Fruit fly (Drosophila melanogaster) whole organism, embryonic: ENCODE measurements around the gene CG13096.

Experiments
- Antp ChIP-seq: fragments of 200-800 bp; sonication (Bioruptor generic); optimal IDR thresholded peaks from 3 replicates; lab custom pipeline; 2016; ENCODE audit warnings: missing biosample characterization, missing genetic modification characterization
- Atf6 ChIP-seq: fragments of 200-800 bp; sonication (Bioruptor generic); IDR thresholded peaks from 2 replicates; pipeline ENCODE4 v1.3.6; 2022; ENCODE audit warnings: missing biosample characterization, missing genetic modification characterization
- Bteb2 ChIP-seq: fragments of 200-800 bp; sonication (Bioruptor generic); optimal IDR thresholded peaks from 2 replicates; lab custom pipeline; 2016; ENCODE audit warnings: missing biosample characterization, missing genetic modification characterization
- CG10462 ChIP-seq: fragments of 200-800 bp; sonication (Bioruptor generic); optimal IDR thresholded peaks from 2 replicates; lab custom pipeline; 2016; ENCODE audit warnings: missing biosample characterization, missing genetic modification characterization
- CG10654 ChIP-seq: fragments of 200-800 bp; sonication (Bioruptor generic); optimal IDR thresholded peaks from 2 replicates; lab custom pipeline; 2016; ENCODE audit warnings: missing biosample characterization, missing genetic modification characterization
- CG11398 ChIP-seq: fragments of 200-800 bp; sonication (Bioruptor generic); optimal IDR thresholded peaks from 2 replicates; lab custom pipeline; 2016; ENCODE audit warnings: missing biosample characterization, missing genetic modification characterization
- CG12236 ChIP-seq: fragments of 200-800 bp; sonication (Bioruptor generic); optimal IDR thresholded peaks from 2 replicates; lab custom pipeline; 2016; ENCODE audit warnings: missing biosample characterization, missing genetic modification characterization
- CG12942 ChIP-seq: fragments of 200-800 bp; sonication (Bioruptor generic); optimal IDR thresholded peaks from 3 replicates; lab custom pipeline; 2016; ENCODE audit warnings: missing biosample characterization, missing genetic modification characterization
- CG13424 ChIP-seq: fragments of 200-800 bp; sonication (Bioruptor generic); optimal IDR thresholded peaks from 2 replicates; lab custom pipeline; 2019; ENCODE audit warnings: missing biosample characterization, mild to moderate bottlenecking, missing genetic modification characterization, moderate library complexity
- CG14710 ChIP-seq: fragments of 200-800 bp; sonication (Bioruptor generic); optimal IDR thresholded peaks from 3 replicates; lab custom pipeline; 2019; ENCODE audit warnings: missing biosample characterization, mild to moderate bottlenecking, missing genetic modification characterization, moderate library complexity
- CG15269 ChIP-seq: fragments of 200-800 bp; sonication (Bioruptor generic); optimal IDR thresholded peaks from 2 replicates; lab custom pipeline; 2018; ENCODE audit warnings: missing biosample characterization, mild to moderate bottlenecking, missing genetic modification characterization, moderate library complexity
- CG15601 ChIP-seq: fragments of 200-800 bp; sonication (Bioruptor generic); optimal IDR thresholded peaks from 3 replicates; lab custom pipeline; 2019; ENCODE audit warnings: missing biosample characterization, mild to moderate bottlenecking, missing genetic modification characterization, moderate library complexity
- CG17186 ChIP-seq: fragments of 200-800 bp; sonication (Bioruptor generic); optimal IDR thresholded peaks from 3 replicates; lab custom pipeline; 2017; ENCODE audit warnings: missing biosample characterization, missing genetic modification reagents, missing genetic modification characterization
- CG2678 ChIP-seq: fragments of 200-800 bp; sonication (Bioruptor generic); optimal IDR thresholded peaks from 3 replicates; lab custom pipeline; 2019; ENCODE audit warnings: missing biosample characterization, mild to moderate bottlenecking, missing genetic modification characterization, moderate library complexity
- CG32772 ChIP-seq: fragments of 200-800 bp; sonication (Bioruptor generic); IDR thresholded peaks from 2 replicates; pipeline ENCODE4 v1.3.6; 2022; ENCODE audit warnings: missing biosample characterization, missing genetic modification characterization
- CG3838 ChIP-seq: fragments of 200-800 bp; sonication (Bioruptor generic); optimal IDR thresholded peaks from 3 replicates; lab custom pipeline; 2016; ENCODE audit warnings: missing biosample characterization, missing genetic modification characterization
- CG3995 ChIP-seq: fragments of 200-800 bp; sonication (Bioruptor generic); optimal IDR thresholded peaks from 3 replicates; lab custom pipeline; 2016; ENCODE audit warnings: missing biosample characterization, missing genetic modification characterization
- CG6683 ChIP-seq: fragments of 200-800 bp; sonication (Bioruptor generic); optimal IDR thresholded peaks from 2 replicates; lab custom pipeline; 2017; ENCODE audit warnings: missing biosample characterization, mild to moderate bottlenecking, missing genetic modification characterization, missing genetic modification reagents
- CG7556 ChIP-seq: fragments of 200-800 bp; sonication (Bioruptor generic); optimal IDR thresholded peaks from 2 replicates; lab custom pipeline; 2017; ENCODE audit warnings: missing biosample characterization, mild to moderate bottlenecking, missing genetic modification characterization
- CG7839 ChIP-seq: fragments of 200-800 bp; sonication (Bioruptor generic); optimal IDR thresholded peaks from 3 replicates; lab custom pipeline; 2018; ENCODE audit warnings: missing biosample characterization, mild to moderate bottlenecking, missing genetic modification characterization, moderate library complexity
- Ets97D ChIP-seq: fragments of 200-800 bp; sonication (Bioruptor generic); optimal IDR thresholded peaks from 3 replicates; lab custom pipeline; 2016; ENCODE audit warnings: missing biosample characterization, missing genetic modification characterization
- Hsf ChIP-seq: fragments of 200-800 bp; sonication (Bioruptor generic); optimal IDR thresholded peaks from 3 replicates; lab custom pipeline; 2016; ENCODE audit warnings: missing biosample characterization, missing genetic modification characterization
- Kr ChIP-seq: fragments of 200-800 bp; sonication (Bioruptor generic); optimal IDR thresholded peaks from 2 replicates; lab custom pipeline; 2017; ENCODE audit warnings: missing biosample characterization, mild to moderate bottlenecking, missing genetic modification characterization
- Med ChIP-seq: fragments of 200-800 bp; sonication (Bioruptor generic); peaks from one replicate; lab custom pipeline; 2016; ENCODE audit warnings: missing biosample characterization, missing genetic modification characterization, mild to moderate bottlenecking, inconsistent platforms, moderate library complexity
- NC2α ChIP-seq: fragments of 200-800 bp; sonication (Bioruptor generic); optimal IDR thresholded peaks from 2 replicates; lab custom pipeline; 2016; ENCODE audit warnings: missing biosample characterization, missing genetic modification characterization
- NC2β ChIP-seq: fragments of 200-800 bp; sonication (Bioruptor generic); optimal IDR thresholded peaks from 2 replicates; lab custom pipeline; 2016; ENCODE audit warnings: missing biosample characterization, missing genetic modification characterization
- Rfx ChIP-seq: fragments of 200-800 bp; sonication (Bioruptor generic); IDR thresholded peaks from 2 replicates; pipeline ENCODE4 v1.3.6; 2022; ENCODE audit warnings: missing biosample characterization, missing genetic modification characterization
- TFAM ChIP-seq: fragments of 200-800 bp; sonication (Bioruptor generic); optimal IDR thresholded peaks from 2 replicates; lab custom pipeline; 2017; ENCODE audit warnings: missing biosample characterization, missing genetic modification characterization, inconsistent platforms
- Tbp ChIP-seq: fragments of >200 bp; optimal IDR thresholded peaks from 2 replicates; lab custom pipeline; 2018; ENCODE audit warnings: missing biosample characterization, missing genetic modification characterization
- YL-1 ChIP-seq: fragments of 200-800 bp; sonication (Bioruptor generic); optimal IDR thresholded peaks from 3 replicates; lab custom pipeline; 2017; ENCODE audit warnings: missing biosample characterization, mild to moderate bottlenecking, missing genetic modification characterization
- cg ChIP-seq: fragments of 200-800 bp; sonication (Bioruptor generic); optimal IDR thresholded peaks from 3 replicates; lab custom pipeline; 2019; ENCODE audit warnings: missing biosample characterization, mild to moderate bottlenecking, missing genetic modification characterization, moderate library complexity
- dysf ChIP-seq: fragments of 200-800 bp; sonication (Bioruptor generic); IDR thresholded peaks from 3 replicates; pipeline ENCODE4 v1.3.6; 2022; ENCODE audit warnings: missing biosample characterization, missing genetic modification characterization
- esg ChIP-seq: fragments of 200-800 bp; sonication (Bioruptor generic); conservative IDR thresholded peaks from 2 replicates; pipeline ENCODE4 v1.3.6; 2022; ENCODE audit warnings: missing biosample characterization, missing genetic modification characterization
- fru ChIP-seq: fragments of >200 bp; optimal IDR thresholded peaks from 2 replicates; lab custom pipeline; 2017
- gem ChIP-seq: fragments of 200-800 bp; sonication (Bioruptor generic); optimal IDR thresholded peaks from 2 replicates; lab custom pipeline; 2019; ENCODE audit warnings: missing biosample characterization, mild to moderate bottlenecking, missing genetic modification characterization, moderate library complexity
- hbn ChIP-seq: fragments of 200-800 bp; sonication (Bioruptor generic); IDR thresholded peaks from 2 replicates; pipeline ENCODE4 v1.3.6; 2022; ENCODE audit warnings: missing biosample characterization, missing genetic modification characterization; ENCODE audit not compliant: partially characterized antibody
- inv ChIP-seq: fragments of 200-800 bp; sonication (Bioruptor generic); IDR thresholded peaks from 2 replicates; pipeline ENCODE4 v1.3.6; 2022; ENCODE audit warnings: missing biosample characterization, missing genetic modification characterization; ENCODE audit not compliant: partially characterized antibody
- kah ChIP-seq: fragments of 200-800 bp; sonication (Bioruptor generic); optimal IDR thresholded peaks from 2 replicates; lab custom pipeline; 2018; ENCODE audit warnings: missing biosample characterization, mild to moderate bottlenecking, missing genetic modification characterization
- ken ChIP-seq: fragments of 200-800 bp; sonication (Bioruptor generic); IDR thresholded peaks from 3 replicates; pipeline ENCODE4 v1.3.6; 2022; ENCODE audit warnings: missing biosample characterization, missing genetic modification characterization
- kni ChIP-seq: fragments of 200-800 bp; sonication (Bioruptor generic); optimal IDR thresholded peaks from 3 replicates; lab custom pipeline; 2017; ENCODE audit warnings: mild to moderate bottlenecking, missing biosample characterization, missing genetic modification reagents, missing genetic modification characterization
- mirr ChIP-seq: fragments of 200-800 bp; sonication (Bioruptor generic); optimal IDR thresholded peaks from 3 replicates; lab custom pipeline; 2018; ENCODE audit warnings: missing biosample characterization, mild to moderate bottlenecking, missing genetic modification characterization
- nerfin-2 ChIP-seq: fragments of 200-800 bp; sonication (Bioruptor generic); IDR thresholded peaks from 2 replicates; pipeline ENCODE4 v1.3.6; 2022; ENCODE audit warnings: missing biosample characterization, missing genetic modification characterization; ENCODE audit not compliant: partially characterized antibody
- psq ChIP-seq: fragments of 200-800 bp; sonication (Bioruptor generic); optimal IDR thresholded peaks from 2 replicates; lab custom pipeline; 2017; ENCODE audit warnings: missing biosample characterization, missing genetic modification characterization
- sd ChIP-seq: fragments of 200-800 bp; sonication (Bioruptor generic); optimal IDR thresholded peaks from 3 replicates; lab custom pipeline; 2018; ENCODE audit warnings: missing biosample characterization, mild to moderate bottlenecking, missing genetic modification characterization, moderate library complexity
- tio ChIP-seq: fragments of 200-800 bp; sonication (Bioruptor generic); optimal IDR thresholded peaks from 2 replicates; lab custom pipeline; 2017; ENCODE audit warnings: missing biosample characterization, missing genetic modification characterization, inconsistent platforms
- tup ChIP-seq: fragments of 200-800 bp; sonication (Bioruptor generic); optimal IDR thresholded peaks from 2 replicates; lab custom pipeline; 2016; ENCODE audit warnings: missing biosample characterization, mild to moderate bottlenecking, missing genetic modification characterization, moderate library complexity
- wor ChIP-seq: fragments of 200-800 bp; sonication (Bioruptor generic); IDR thresholded peaks from 2 replicates; pipeline ENCODE4 v1.3.6; 2022; ENCODE audit warnings: missing biosample characterization, missing genetic modification characterization
- yki ChIP-seq: fragments of >200 bp; optimal IDR thresholded peaks from 3 replicates; lab custom pipeline; 2018
- zen ChIP-seq: fragments of 200-800 bp; sonication (Bioruptor generic); optimal IDR thresholded peaks from 3 replicates; lab custom pipeline; 2018; ENCODE audit warnings: missing biosample characterization, mild to moderate bottlenecking, missing genetic modification characterization, moderate library complexity
- zen2 ChIP-seq: fragments of 200-800 bp; sonication (Bioruptor generic); IDR thresholded peaks from 3 replicates; pipeline ENCODE4 v1.3.6; 2022; ENCODE audit warnings: missing biosample characterization, missing genetic modification characterization; ENCODE audit not compliant: partially characterized antibody
- zf30C ChIP-seq: fragments of 200-800 bp; sonication (Bioruptor generic); optimal IDR thresholded peaks from 3 replicates; lab custom pipeline; 2018; ENCODE audit warnings: missing biosample characterization, mild to moderate bottlenecking, missing genetic modification characterization
- zfh2 ChIP-seq: fragments of 200-800 bp; sonication (Bioruptor generic); optimal IDR thresholded peaks from 2 replicates; lab custom pipeline; 2016; ENCODE audit warnings: missing biosample characterization, missing genetic modification characterization

The CG13096 gene

dm6 chr2L:8488735-8489134 is 22.9 kb downstream of the CG13096 start, which contains the start of gene CG13088 (continued):
- TF ChIP-seq hbn (GFP tag; lab: Robert Waterston, UW), result no peak
- no peak for TF ChIP-seq tup (GFP tag; lab: Kevin White, UChicago)
- no peak for TF ChIP-seq CG2678 (tag; lab: Kevin White, UChicago)
- TF ChIP-seq yki, result no peak
- peak; percentile 3 for TF ChIP-seq CG10654 (GFP tag; lab: Kevin White, UChicago)
- TF ChIP-seq nerfin-2 (GFP tag; lab: Robert Waterston, UW), result no peak
- TF ChIP-seq sd (tag; lab: Kevin White, UChicago), result no peak
- TF ChIP-seq esg, result no peak
- no peak for TF ChIP-seq CG32772 (GFP tag; lab: Robert Waterston, UW)
- TF ChIP-seq CG10462 (GFP tag; lab: Kevin White, UChicago), result no peak
- no peak for TF ChIP-seq wor (GFP tag; lab: Robert Waterston, UW)
- no peak for TF ChIP-seq dysf (GFP tag; lab: Robert Waterston, UW)
- peak; percentile 40 for TF ChIP-seq zfh2 (GFP tag; lab: Kevin White, UChicago)
- no peak for TF ChIP-seq kni
- TF ChIP-seq CG12942 (GFP tag; lab: Kevin White, UChicago), result peak; percentile 20
- no peak for TF ChIP-seq inv (GFP tag; lab: Robert Waterston, UW)
- peak; percentile 36 for TF ChIP-seq Hsf
- TF ChIP-seq CG6683 (GFP tag; lab: Kevin White, UChicago), result no peak
- TF ChIP-seq YL-1, result peak; percentile 3
- no peak for TF ChIP-seq Kr (GFP tag; lab: Kevin White, UChicago)
- TF ChIP-seq ken, result peak; percentile 39; the same call in 1 of the 3 replicates
- TF ChIP-seq CG14710 (tag; lab: Kevin White, UChicago), result peak; percentile 51
- TF ChIP-seq gem (tag; lab: Kevin White, UChicago), result no peak
- TF ChIP-seq mirr, result no peak
- no peak for TF ChIP-seq fru (lab: Kevin White, UChicago)
- no peak for TF ChIP-seq CG7839 (tag; lab: Kevin White, UChicago)
- no peak for TF ChIP-seq tio (GFP tag; lab: Kevin White, UChicago)
- peak; percentile 87 for TF ChIP-seq CG3995 (GFP tag; lab: Kevin White, UChicago)
- no peak for TF ChIP-seq NC2α
- peak; percentile 36 for TF ChIP-seq zen (tag; lab: Kevin White, UChicago)
- no peak; the same call in none of the 2 replicates for TF ChIP-seq Rfx (GFP tag; lab: Robert Waterston, UW)
- no peak for TF ChIP-seq Atf6
- peak; percentile 36 for TF ChIP-seq NC2β (GFP tag; lab: Kevin White, UChicago)
- TF ChIP-seq kah (GFP tag; lab: Kevin White, UChicago), result no peak
- TF ChIP-seq cg (GFP tag; lab: Kevin White, UChicago), result no peak
- no peak for TF ChIP-seq Antp (GFP tag; lab: Kevin White, UChicago)
- TF ChIP-seq CG11398 (GFP tag; lab: Kevin White, UChicago), result peak; percentile 2
- no peak for TF ChIP-seq CG7556 (GFP tag; lab: Kevin White, UChicago)
- TF ChIP-seq CG15269 (tag; lab: Kevin White, UChicago), result no peak
- TF ChIP-seq Ets97D (GFP tag; lab: Kevin White, UChicago), result peak; percentile 85
- no peak for TF ChIP-seq CG13424 (tag; lab: Kevin White, UChicago)
- TF ChIP-seq Med, result peak; percentile 89
- TF ChIP-seq zen2 (GFP tag; lab: Robert Waterston, UW), result no peak
- no peak for TF ChIP-seq CG12236 (GFP tag; lab: Kevin White, UChicago)
- TF ChIP-seq psq, result no peak
- no peak for TF ChIP-seq CG17186 (GFP tag; lab: Kevin White, UChicago)
- TF ChIP-seq CG3838 (GFP tag; lab: Kevin White, UChicago), result peak; percentile 29
- TF ChIP-seq CG15601 (tag; lab: Kevin White, UChicago), result no peak
- TF ChIP-seq zf30C (GFP tag; lab: Kevin White, UChicago), result no peak
- TF ChIP-seq TFAM (GFP tag; lab: Kevin White, UChicago), result no peak
- peak; percentile 35 for TF ChIP-seq Bteb2
- TF ChIP-seq Tbp, result no peak
